Worm (Caenorhabditis elegans): ENCODE results near the gene rom-4.

- TF ChIP-seq ref-1 (GFP tag; conservative IDR thresholded peaks at IDR 0.05) (no peak), T22C8.4 (GFP tag; IDR thresholded peaks at IDR 0.05) (0 out of 2 replicates have a peak, but pooled peaks have one; percentile 46)
Observed at ce11 chrIV:16952389-16952788, 43.2 kb upstream of the rom-4 start.

All from whole organism, midembryonic.